Fruit fly (Drosophila melanogaster) whole organism, wandering third instar larva: ENCODE data around the gene Exn.

ENCODE experiments used
- Abd-B ChIP-seq: fragments of >200 bp; optimal IDR thresholded peaks from 2 replicates; lab custom pipeline; 2017; ENCODE audit warnings: missing biosample characterization, missing genetic modification characterization
- CG32264 ChIP-seq: fragments of 200-800 bp; sonication (Bioruptor generic); optimal IDR thresholded peaks from 2 replicates; lab custom pipeline; 2016; ENCODE audit warnings: missing biosample characterization, missing genetic modification characterization
- CG9705 ChIP-seq: fragments of 200-800 bp; sonication (Bioruptor generic); optimal IDR thresholded peaks from 2 replicates; lab custom pipeline; 2018; ENCODE audit warnings: missing biosample characterization, mild to moderate bottlenecking, missing genetic modification characterization
- CrebA ChIP-seq: fragments of 200-800 bp; sonication (Bioruptor generic); optimal IDR thresholded peaks from 2 replicates; lab custom pipeline; 2016; ENCODE audit warnings: missing biosample characterization, mild to moderate bottlenecking, missing genetic modification characterization, borderline replicate concordance
- Dfd ChIP-seq: fragments of >200 bp; optimal IDR thresholded peaks from 2 replicates; lab custom pipeline; 2017; ENCODE audit warnings: missing biosample characterization, missing genetic modification characterization
- Dif ChIP-seq: fragments of 200-275, 200-300 bp; sonication (Bioruptor generic); optimal IDR thresholded peaks from 2 replicates; lab custom pipeline; 2018; ENCODE audit warnings: missing biosample characterization, missing genetic modification characterization; ENCODE audit not compliant: partially characterized antibody
- HLH106 ChIP-seq: fragments of 200-800 bp; optimal IDR thresholded peaks from 3 replicates; lab custom pipeline; 2019; ENCODE audit warnings: missing biosample characterization, mild to moderate bottlenecking, missing genetic modification characterization, moderate library complexity
- Hr78 ChIP-seq: fragments of >200 bp; optimal IDR thresholded peaks from 2 replicates; lab custom pipeline; 2017; ENCODE audit warnings: missing biosample characterization, missing genetic modification characterization
- Jra ChIP-seq: sonication (Bioruptor generic); optimal IDR thresholded peaks from 2 replicates; lab custom pipeline; 2016; ENCODE audit warnings: missing biosample characterization, missing genetic modification characterization
- Mio ChIP-seq: sonication (Bioruptor generic); optimal IDR thresholded peaks from 2 replicates; lab custom pipeline; 2016; ENCODE audit warnings: missing biosample characterization, missing genetic modification characterization
- Myc ChIP-seq: fragments of >200 bp; optimal IDR thresholded peaks from 2 replicates; lab custom pipeline; 2017
- N ChIP-seq: fragments of >200 bp; optimal IDR thresholded peaks from 2 replicates; lab custom pipeline; 2018; ENCODE audit warnings: missing biosample characterization, missing external identifiers, missing genetic modification characterization
- OdsH ChIP-seq: fragments of 200-800 bp; sonication (Bioruptor generic); optimal IDR thresholded peaks from 2 replicates; lab custom pipeline; 2016; ENCODE audit warnings: missing biosample characterization, mild to moderate bottlenecking, missing genetic modification characterization
- Rel ChIP-seq, 2 experiments: fragments of 200-800 bp; sonication (Bioruptor generic) in 1 of 2; optimal IDR thresholded peaks; 2 replicates in 1 of 2; 3 replicates in 1 of 2; lab custom pipeline; 2016 to 2019; ENCODE audit warnings: mild to moderate bottlenecking in 2 of 2, missing biosample characterization in 2 of 2, missing genetic modification characterization in 2 of 2, moderate library complexity in 1 of 2
- Sp1 ChIP-seq: fragments of 200-800 bp; sonication (Bioruptor generic); optimal IDR thresholded peaks from 3 replicates; lab custom pipeline; 2019; ENCODE audit warnings: missing biosample characterization, mild to moderate bottlenecking, missing genetic modification characterization, moderate library complexity
- Vsx2 ChIP-seq: fragments of 200-300, 225-300 bp; sonication (Bioruptor generic); optimal IDR thresholded peaks from 2 replicates; lab custom pipeline; 2018; ENCODE audit warnings: missing biosample characterization, missing genetic modification characterization; ENCODE audit not compliant: partially characterized antibody
- br ChIP-seq: fragments of 200-800 bp; sonication (Bioruptor generic); optimal IDR thresholded peaks from 2 replicates; lab custom pipeline; 2016; ENCODE audit warnings: missing biosample characterization, missing genetic modification characterization
- brk ChIP-seq: fragments of 200-800 bp; sonication (Bioruptor generic); optimal IDR thresholded peaks from 2 replicates; lab custom pipeline; 2016; ENCODE audit warnings: missing biosample characterization, mild to moderate bottlenecking, missing genetic modification characterization
- dl ChIP-seq, 2 experiments: fragments of 175-275, 200-275 bp in 1 of 2; fragments of 200-275 bp in 1 of 2; sonication (Bioruptor generic); optimal IDR thresholded peaks; lab custom pipeline; 2018; ENCODE audit warnings: mild to moderate bottlenecking in 2 of 2, missing biosample characterization in 2 of 2, missing genetic modification characterization in 2 of 2, moderate library complexity in 2 of 2; ENCODE audit not compliant: partially characterized antibody in 2 of 2, insufficient read depth in 1 of 2
- dmrt93B ChIP-seq: fragments of 200-800 bp; sonication (Bioruptor generic); optimal IDR thresholded peaks from 2 replicates; lab custom pipeline; 2018; ENCODE audit warnings: missing biosample characterization, mild to moderate bottlenecking, missing genetic modification characterization
- ey ChIP-seq: fragments of 200-800 bp; sonication (Bioruptor generic); optimal IDR thresholded peaks from 2 replicates; lab custom pipeline; 2016; ENCODE audit warnings: missing biosample characterization, missing genetic modification characterization
- foxo ChIP-seq, 2 experiments: fragments of 200-800 bp; sonication (Bioruptor generic); optimal IDR thresholded peaks; 2 replicates in 1 of 2; 3 replicates in 1 of 2; lab custom pipeline; 2016 to 2017; ENCODE audit warnings: missing biosample characterization in 2 of 2, missing genetic modification characterization in 2 of 2
- fru ChIP-seq: fragments of 200-800 bp; sonication (Bioruptor generic); optimal IDR thresholded peaks from 3 replicates; lab custom pipeline; 2016; ENCODE audit warnings: missing biosample characterization, mild to moderate bottlenecking, missing genetic modification characterization
- h ChIP-seq: fragments of 200-800 bp; sonication (Bioruptor generic); optimal IDR thresholded peaks from 3 replicates; lab custom pipeline; 2016; ENCODE audit warnings: missing biosample characterization, mild to moderate bottlenecking, missing genetic modification characterization
- jim ChIP-seq: fragments of 175-275, 200-325 bp; sonication (Bioruptor generic); optimal IDR thresholded peaks from 2 replicates; lab custom pipeline; 2016; ENCODE audit warnings: missing biosample characterization, mild to moderate bottlenecking, missing genetic modification characterization
- pan ChIP-seq: fragments of >200 bp; optimal IDR thresholded peaks from 2 replicates; lab custom pipeline; 2017
- psq ChIP-seq: fragments of 200-800 bp; sonication (Bioruptor generic); optimal IDR thresholded peaks from 3 replicates; lab custom pipeline; 2017; ENCODE audit warnings: missing biosample characterization, mild to moderate bottlenecking, missing genetic modification characterization, moderate library complexity
- rgr ChIP-seq: fragments of 200-800 bp; sonication (Bioruptor generic); optimal IDR thresholded peaks from 3 replicates; lab custom pipeline; 2016; ENCODE audit warnings: missing biosample characterization, mild to moderate bottlenecking, missing genetic modification characterization
- sage ChIP-seq: fragments of 200-800 bp; sonication (Bioruptor generic); optimal IDR thresholded peaks from 2 replicates; lab custom pipeline; 2016; ENCODE audit warnings: missing biosample characterization, mild to moderate bottlenecking, missing genetic modification characterization
- sv ChIP-seq: fragments of 200-800 bp; sonication (Bioruptor generic); optimal IDR thresholded peaks from 3 replicates; lab custom pipeline; 2016; ENCODE audit warnings: missing biosample characterization, missing genetic modification characterization
- tai ChIP-seq: sonication (Bioruptor generic); optimal IDR thresholded peaks from 2 replicates; lab custom pipeline; 2016; ENCODE audit warnings: missing biosample characterization, missing genetic modification characterization
- usp ChIP-seq: fragments of >200 bp; optimal IDR thresholded peaks from 2 replicates; lab custom pipeline; 2017; ENCODE audit warnings: missing biosample characterization, missing genetic modification characterization
- woc ChIP-seq: sonication (Bioruptor generic); optimal IDR thresholded peaks from 2 replicates; lab custom pipeline; 2016; ENCODE audit warnings: missing biosample characterization, mild to moderate bottlenecking, missing genetic modification characterization

Gene Exn

DNA sequence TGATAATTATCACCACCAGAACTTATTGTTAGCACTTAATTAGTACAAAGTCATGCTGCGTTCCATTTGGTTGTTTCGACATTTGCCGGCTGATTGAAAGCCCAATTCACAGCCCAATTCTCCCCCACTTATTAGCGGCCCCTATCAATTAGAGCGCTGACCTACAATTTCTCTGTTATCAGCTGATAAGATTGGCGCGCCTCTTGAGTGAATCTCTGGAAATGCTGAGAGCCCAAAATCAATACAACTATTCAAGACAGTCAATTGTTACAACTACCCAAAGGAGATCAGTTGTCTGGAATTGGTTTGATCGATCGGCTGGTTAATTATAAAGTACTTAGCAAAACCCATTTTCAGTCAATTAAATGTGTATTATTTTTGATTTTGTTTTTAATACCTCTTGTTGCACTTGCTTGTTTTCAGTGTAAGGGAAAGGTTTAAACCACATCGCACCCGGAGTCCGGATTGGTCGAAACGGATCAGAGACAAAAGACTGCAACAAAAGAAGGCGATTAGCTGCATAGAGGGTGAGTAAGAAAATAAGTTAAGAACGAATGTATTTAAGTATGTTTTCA lies 15.1 kb downstream of the Exn start:
- TF ChIP-seq sage (GFP tag; lab: Kevin White, UChicago): no peak
- TF ChIP-seq ey (GFP tag; lab: Kevin White, UChicago): no peak
- TF ChIP-seq Abd-B (GFP tag; lab: Kevin White, UChicago): no peak
- no peak for TF ChIP-seq Hr78 (GFP tag; lab: Kevin White, UChicago)

DNA sequence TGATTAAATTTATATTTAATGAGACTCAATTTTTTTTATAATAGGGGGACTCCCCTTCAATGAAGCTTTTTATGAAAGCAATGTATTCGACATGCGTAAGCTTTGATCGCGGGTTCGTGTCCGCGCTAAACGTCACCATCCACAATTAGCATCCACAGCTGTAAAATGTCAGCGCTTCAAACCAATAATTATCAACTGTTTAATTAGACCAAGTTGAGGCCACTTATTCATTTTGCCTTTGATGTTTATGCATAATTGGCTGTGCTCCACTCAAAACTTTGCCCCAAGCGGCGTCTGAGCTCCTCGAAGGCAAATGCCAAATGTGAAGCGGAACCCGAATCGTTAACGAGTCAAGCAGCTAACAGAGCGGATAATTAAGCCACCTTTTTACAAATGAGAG lies 15.8 kb downstream of the Exn start:
- TF ChIP-seq sv: no peak
- no peak for TF ChIP-seq CG32264
- no peak for TF ChIP-seq ey (GFP tag; lab: Kevin White, UChicago)
- TF ChIP-seq rgr (GFP tag; lab: Kevin White, UChicago): no peak
- no peak for TF ChIP-seq HLH106 (tag; lab: Kevin White, UChicago)
- TF ChIP-seq Vsx2 (GFP tag; lab: Kevin White, UChicago): peak; percentile 41
- no peak for TF ChIP-seq CG9705
- TF ChIP-seq woc: no peak
- TF ChIP-seq Myc (lab: Kevin White, UChicago): peak; percentile 54
- TF ChIP-seq Rel (GFP tag; optimal IDR thresholded peaks at IDR 0.05; lab: Kevin White, UChicago): no peak
- peak; percentile 99 for TF ChIP-seq Rel (tag; optimal IDR thresholded peaks at IDR 0.05; lab: Kevin White, UChicago)
- no peak for TF ChIP-seq Sp1 (GFP tag; lab: Kevin White, UChicago)

dm6 chr3L:16986062-16987013 lies 16.5 kb downstream of the Exn start:
- TF ChIP-seq foxo (GFP tag; optimal IDR thresholded peaks at IDR 0.05; lab: Kevin White, UChicago): peak in 1 of 2 experiments; percentile 62
- no peak for TF ChIP-seq Rel (GFP tag; optimal IDR thresholded peaks at IDR 0.05; lab: Kevin White, UChicago)
- peak; percentile 32 for TF ChIP-seq Rel (tag; optimal IDR thresholded peaks at IDR 0.05; lab: Kevin White, UChicago)
- no peak for TF ChIP-seq CG32264
- peak; percentile 60 for TF ChIP-seq h (GFP tag; lab: Kevin White, UChicago)
- TF ChIP-seq dl (GFP tag; optimal IDR thresholded peaks at IDR 0.05; lab: Kevin White, UChicago; ENCODE audit: insufficient read depth in 1 of 2, partially characterized antibody in 2 of 2): peak in 1 of 2 experiments; percentile 43
- peak; percentile 13 for TF ChIP-seq sv
- no peak for TF ChIP-seq CrebA (GFP tag; lab: Kevin White, UChicago)
- TF ChIP-seq br (GFP tag; lab: Kevin White, UChicago): peak; percentile 16
- TF ChIP-seq fru: peak; percentile 56
- no peak for TF ChIP-seq N
- peak; percentile 20 for TF ChIP-seq brk
- TF ChIP-seq Dif: peak; percentile 58
- TF ChIP-seq woc: peak; percentile 67
- TF ChIP-seq OdsH (GFP tag; lab: Kevin White, UChicago): peak; percentile 37
- peak; percentile 49 for TF ChIP-seq dmrt93B
- TF ChIP-seq ey (GFP tag; lab: Kevin White, UChicago): peak; percentile 62
- peak; percentile 65 for TF ChIP-seq HLH106 (tag; lab: Kevin White, UChicago)
- no peak for TF ChIP-seq Mio (GFP tag; lab: Kevin White, UChicago)
- TF ChIP-seq Vsx2 (GFP tag; lab: Kevin White, UChicago): peak; percentile 67
- TF ChIP-seq Jra (GFP tag; lab: Kevin White, UChicago): no peak
- no peak for TF ChIP-seq jim (GFP tag; lab: Kevin White, UChicago)
- TF ChIP-seq Sp1 (GFP tag; lab: Kevin White, UChicago): peak; percentile 69
- peak; percentile 43 for TF ChIP-seq psq
- TF ChIP-seq rgr (GFP tag; lab: Kevin White, UChicago): peak; percentile 56

DNA sequence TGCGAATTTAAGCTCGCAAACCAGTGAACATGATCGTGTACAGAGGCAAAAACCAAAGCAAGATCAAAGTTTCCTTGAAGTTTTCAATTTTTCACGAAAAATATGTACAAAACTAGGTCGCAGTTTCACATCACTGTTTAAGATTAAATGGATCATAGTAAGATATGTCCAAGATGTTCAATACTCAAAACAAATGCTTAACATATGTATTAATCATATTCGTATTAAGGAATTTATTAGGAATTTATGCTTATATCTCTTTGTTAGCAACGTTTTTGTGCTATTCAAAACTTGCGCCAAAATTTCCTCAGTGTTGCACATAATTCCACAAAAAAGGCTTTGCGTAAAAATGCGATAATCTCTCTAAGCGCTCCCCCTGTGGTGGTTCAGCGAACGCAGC lies 17.5 kb downstream of the Exn start:
- TF ChIP-seq pan (lab: Kevin White, UChicago): no peak
- no peak for TF ChIP-seq tai (GFP tag; lab: Kevin White, UChicago)
- TF ChIP-seq CrebA (GFP tag; lab: Kevin White, UChicago): no peak
- TF ChIP-seq Dfd: no peak
- TF ChIP-seq dmrt93B: no peak
- TF ChIP-seq CG32264: no peak
- no peak for TF ChIP-seq rgr (GFP tag; lab: Kevin White, UChicago)
- TF ChIP-seq sage (GFP tag; lab: Kevin White, UChicago): no peak
- no peak for TF ChIP-seq Dif
- no peak for TF ChIP-seq HLH106 (tag; lab: Kevin White, UChicago)
- TF ChIP-seq fru: no peak
- TF ChIP-seq foxo (GFP tag; optimal IDR thresholded peaks at IDR 0.05; lab: Kevin White, UChicago): no peak
- TF ChIP-seq jim (GFP tag; lab: Kevin White, UChicago): no peak
- TF ChIP-seq psq: no peak
- TF ChIP-seq usp (GFP tag; lab: Kevin White, UChicago): no peak
